Worm (Caenorhabditis elegans): Measurements from ENCODE around the gene F53A9.9.

F53A9.9 gene

ce11 chrX:8727306-8727705 lies 6.7 kb upstream of the F53A9.9 start, which contains the start of gene EGAP4.1:
TSS of gene EGAP4.1 (minus strand) at chrX:8727406.
- no peak for TF ChIP-seq flt-1 (GFP tag; IDR thresholded peaks at IDR 0.05)
- no peak for TF ChIP-seq med-1 (GFP tag; optimal IDR thresholded peaks at IDR 0.05; ENCODE audit: insufficient read depth)
- no peak for TF ChIP-seq klf-2 (GFP tag; conservative IDR thresholded peaks at IDR 0.05)
- TF ChIP-seq ztf-23 (GFP tag; IDR thresholded peaks at IDR 0.05): no peak
- no peak for TF ChIP-seq ztf-29 (GFP tag; IDR thresholded peaks at IDR 0.05)
- no peak for TF ChIP-seq tab-1 (GFP tag; IDR thresholded peaks at IDR 0.05)
- TF ChIP-seq ref-1 (GFP tag; conservative IDR thresholded peaks at IDR 0.05): no peak
- no peak for TF ChIP-seq cog-1 (tag; optimal IDR thresholded peaks at IDR 0.05)
- no peak for TF ChIP-seq T22C8.4 (GFP tag; IDR thresholded peaks at IDR 0.05)

- no peak for TF ChIP-seq ztf-29 (GFP tag; IDR thresholded peaks at IDR 0.05)
- TF ChIP-seq tab-1 (GFP tag; IDR thresholded peaks at IDR 0.05): no peak
- TF ChIP-seq med-1 (GFP tag; optimal IDR thresholded peaks at IDR 0.05; ENCODE audit: insufficient read depth): no peak
- TF ChIP-seq cog-1 (tag; optimal IDR thresholded peaks at IDR 0.05): peak; percentile 14
- no peak for TF ChIP-seq flt-1 (GFP tag; IDR thresholded peaks at IDR 0.05)
These were observed 3.3 kb upstream of the F53A9.9 start for ce11 chrX:8723840-8724239.

- TF ChIP-seq ztf-29 (GFP tag; IDR thresholded peaks at IDR 0.05): no peak
- TF ChIP-seq med-1 (GFP tag; optimal IDR thresholded peaks at IDR 0.05; ENCODE audit: insufficient read depth): no peak
- no peak for TF ChIP-seq klf-2 (GFP tag; conservative IDR thresholded peaks at IDR 0.05)
These were observed 2.6 kb upstream of the F53A9.9 start, which contains the start of gene tnt-2 for ce11 chrX:8723127-8723600. TSS of gene tnt-2 (minus strand) at chrX:8723550.

- TF ChIP-seq cog-1 (tag; optimal IDR thresholded peaks at IDR 0.05) (no peak), tab-1 (GFP tag; IDR thresholded peaks at IDR 0.05) (no peak), ztf-29 (GFP tag; IDR thresholded peaks at IDR 0.05) (no peak), flt-1 (GFP tag; IDR thresholded peaks at IDR 0.05) (no peak), T22C8.4 (GFP tag; IDR thresholded peaks at IDR 0.05) (no peak), med-1 (GFP tag; optimal IDR thresholded peaks at IDR 0.05; ENCODE audit: insufficient read depth) (no peak), ztf-23 (GFP tag; IDR thresholded peaks at IDR 0.05) (no peak), ref-1 (GFP tag; conservative IDR thresholded peaks at IDR 0.05) (no peak), klf-2 (GFP tag; conservative IDR thresholded peaks at IDR 0.05) (no peak)
These were observed 715 bp upstream of the F53A9.9 start for ce11 chrX:8721273-8721672.

- TF ChIP-seq klf-2 (GFP tag; conservative IDR thresholded peaks at IDR 0.05): no peak
- no peak for TF ChIP-seq ztf-23 (GFP tag; IDR thresholded peaks at IDR 0.05)
- no peak for TF ChIP-seq med-1 (GFP tag; optimal IDR thresholded peaks at IDR 0.05; ENCODE audit: insufficient read depth)
- no peak for TF ChIP-seq ref-1 (GFP tag; conservative IDR thresholded peaks at IDR 0.05)
- no peak for TF ChIP-seq flt-1 (GFP tag; IDR thresholded peaks at IDR 0.05)
These were observed 670 bp downstream of the F53A9.9 start for ce11 chrX:8719888-8720287.

- TF ChIP-seq T22C8.4 (GFP tag; IDR thresholded peaks at IDR 0.05) (no peak), ztf-23 (GFP tag; IDR thresholded peaks at IDR 0.05) (no peak), tab-1 (GFP tag; IDR thresholded peaks at IDR 0.05) (no peak), cog-1 (tag; optimal IDR thresholded peaks at IDR 0.05) (no peak), flt-1 (GFP tag; IDR thresholded peaks at IDR 0.05) (no peak), med-1 (GFP tag; optimal IDR thresholded peaks at IDR 0.05; ENCODE audit: insufficient read depth) (no peak)
These were observed 1.7 kb downstream of the F53A9.9 start, which contains the start of gene F53A9.8 for ce11 chrX:8718856-8719255. TSS of gene F53A9.8 (minus strand) at chrX:8718904.

ce11 chrX:8718153-8718552 lies 2.4 kb downstream of the F53A9.9 start:
- no peak for TF ChIP-seq cog-1 (tag; optimal IDR thresholded peaks at IDR 0.05)
- TF ChIP-seq med-1 (GFP tag; optimal IDR thresholded peaks at IDR 0.05; ENCODE audit: insufficient read depth): no peak
- no peak for TF ChIP-seq ztf-23 (GFP tag; IDR thresholded peaks at IDR 0.05)
- TF ChIP-seq flt-1 (GFP tag; IDR thresholded peaks at IDR 0.05): no peak
- no peak for TF ChIP-seq ref-1 (GFP tag; conservative IDR thresholded peaks at IDR 0.05)
- no peak for TF ChIP-seq ztf-29 (GFP tag; IDR thresholded peaks at IDR 0.05)
- no peak for TF ChIP-seq tab-1 (GFP tag; IDR thresholded peaks at IDR 0.05)
- TF ChIP-seq T22C8.4 (GFP tag; IDR thresholded peaks at IDR 0.05): no peak

ce11 chrX:8716822-8717221 lies 3.7 kb downstream of the F53A9.9 start, which contains the start of gene F53A9.7:
TSS of gene F53A9.7 (minus strand) at chrX:8716922.
- no peak for TF ChIP-seq klf-2 (GFP tag; conservative IDR thresholded peaks at IDR 0.05)
- TF ChIP-seq cog-1 (tag; optimal IDR thresholded peaks at IDR 0.05): no peak
- no peak for TF ChIP-seq med-1 (GFP tag; optimal IDR thresholded peaks at IDR 0.05; ENCODE audit: insufficient read depth)
- no peak for TF ChIP-seq T22C8.4 (GFP tag; IDR thresholded peaks at IDR 0.05)
- no peak for TF ChIP-seq ztf-29 (GFP tag; IDR thresholded peaks at IDR 0.05)
- TF ChIP-seq flt-1 (GFP tag; IDR thresholded peaks at IDR 0.05): no peak
- no peak for TF ChIP-seq ref-1 (GFP tag; conservative IDR thresholded peaks at IDR 0.05)

ce11 chrX:8714845-8715244 lies 5.7 kb downstream of the F53A9.9 start:
- TF ChIP-seq T22C8.4 (GFP tag; IDR thresholded peaks at IDR 0.05) (no peak), ztf-29 (GFP tag; IDR thresholded peaks at IDR 0.05) (no peak), med-1 (GFP tag; optimal IDR thresholded peaks at IDR 0.05; ENCODE audit: insufficient read depth) (no peak), flt-1 (GFP tag; IDR thresholded peaks at IDR 0.05) (no peak), ref-1 (GFP tag; conservative IDR thresholded peaks at IDR 0.05) (no peak), cog-1 (tag; optimal IDR thresholded peaks at IDR 0.05) (no peak), ztf-23 (GFP tag; IDR thresholded peaks at IDR 0.05) (no peak), tab-1 (GFP tag; IDR thresholded peaks at IDR 0.05) (no peak), klf-2 (GFP tag; conservative IDR thresholded peaks at IDR 0.05) (no peak)

- TF ChIP-seq ztf-23 (GFP tag; IDR thresholded peaks at IDR 0.05) (no peak), tab-1 (GFP tag; IDR thresholded peaks at IDR 0.05) (no peak), cog-1 (tag; optimal IDR thresholded peaks at IDR 0.05) (no peak), ztf-29 (GFP tag; IDR thresholded peaks at IDR 0.05) (no peak), ref-1 (GFP tag; conservative IDR thresholded peaks at IDR 0.05) (no peak), T22C8.4 (GFP tag; IDR thresholded peaks at IDR 0.05) (no peak), med-1 (GFP tag; optimal IDR thresholded peaks at IDR 0.05; ENCODE audit: insufficient read depth) (no peak), klf-2 (GFP tag; conservative IDR thresholded peaks at IDR 0.05) (no peak), flt-1 (GFP tag; IDR thresholded peaks at IDR 0.05) (no peak)
These were observed 6.7 kb downstream of the F53A9.9 start, which contains the start of gene F53A9.6 for ce11 chrX:8713754-8714295. TSS of gene F53A9.6 (minus strand) at chrX:8713804.

Measured in whole organism, midembryonic.